Fruit fly (Drosophila melanogaster) ovary, adult (tissue): ENCODE results near the gene CG5653.

ENCODE experiments used
- CG17801 ChIP-seq: fragments of 200-800 bp; optimal IDR thresholded peaks from 2 replicates; lab custom pipeline; 2019; ENCODE audit warnings: missing biosample characterization, mild to moderate bottlenecking, missing genetic modification characterization, moderate library complexity; ENCODE audit not compliant: partially characterized antibody

CG5653 gene

dm6 chr3L:8966324-8967011, at the start of gene CG5653, which contains the start of gene CG5021:
Gene CG5653 (minus strand): TSS chr3L:8966374.
Gene CG5021 (plus strand): TSS chr3L:8966829.
- no peak for TF ChIP-seq CG17801 (GFP tag; lab: Kevin White, UChicago)

- TF ChIP-seq CG17801 (GFP tag; lab: Kevin White, UChicago): no peak
Observed at dm6 chr3L:9013745-9014144, 47.6 kb upstream of the CG5653 start.

dm6 chr3L:9011485-9012389, 45.6 kb upstream of the CG5653 start:
- TF ChIP-seq CG17801 (GFP tag; lab: Kevin White, UChicago): no peak

dm6 chr3L:9009738-9010137, 43.6 kb upstream of the CG5653 start, which contains the start of gene CG5194:
Gene CG5194 (minus strand): TSS chr3L:9009838.
- no peak for TF ChIP-seq CG17801 (GFP tag; lab: Kevin White, UChicago)

dm6 chr3L:9004788-9005246, 38.6 kb upstream of the CG5653 start, which contains the start of gene Doc3:
Gene Doc3 (plus strand): TSS chr3L:9005196.
- TF ChIP-seq CG17801 (GFP tag; lab: Kevin White, UChicago): no peak

- TF ChIP-seq CG17801 (GFP tag; lab: Kevin White, UChicago): no peak
Observed at dm6 chr3L:9003369-9003768, 37.2 kb upstream of the CG5653 start.

- TF ChIP-seq CG17801 (GFP tag; lab: Kevin White, UChicago): no peak
Observed at dm6 chr3L:9002527-9002926, 36.4 kb upstream of the CG5653 start.

- peak; percentile 43 for TF ChIP-seq CG17801 (GFP tag; lab: Kevin White, UChicago)
Observed at dm6 chr3L:8997686-8998239, 31.6 kb upstream of the CG5653 start, which contains the start of the genes smg and CG5087. Gene smg (minus strand): TSS chr3L:8997989. Gene CG5087 (plus strand): TSS chr3L:8998184.

- no peak for TF ChIP-seq CG17801 (GFP tag; lab: Kevin White, UChicago)
Observed at dm6 chr3L:8996899-8997685, 30.9 kb upstream of the CG5653 start.

dm6 chr3L:8996173-8996767, 30.1 kb upstream of the CG5653 start:
- TF ChIP-seq CG17801 (GFP tag; lab: Kevin White, UChicago): peak; percentile 97

- TF ChIP-seq CG17801 (GFP tag; lab: Kevin White, UChicago): no peak
Observed at dm6 chr3L:8990128-8990527, 24.0 kb upstream of the CG5653 start, which contains the start of gene CG5280. Gene CG5280 (minus strand): TSS chr3L:8990228.

- TF ChIP-seq CG17801 (GFP tag; lab: Kevin White, UChicago): no peak
Observed at dm6 chr3L:8986582-8986981, 20.4 kb upstream of the CG5653 start, which contains the start of gene CG5068. Gene CG5068 (plus strand): TSS chr3L:8986710.

- peak; percentile 38 for TF ChIP-seq CG17801 (GFP tag; lab: Kevin White, UChicago)
Observed at dm6 chr3L:8985848-8986320, 19.7 kb upstream of the CG5653 start, which contains the start of gene Galk. Gene Galk (minus strand): TSS chr3L:8986091.
